Worm (Caenorhabditis elegans): ENCODE results near the gene snt-2.

DNA sequence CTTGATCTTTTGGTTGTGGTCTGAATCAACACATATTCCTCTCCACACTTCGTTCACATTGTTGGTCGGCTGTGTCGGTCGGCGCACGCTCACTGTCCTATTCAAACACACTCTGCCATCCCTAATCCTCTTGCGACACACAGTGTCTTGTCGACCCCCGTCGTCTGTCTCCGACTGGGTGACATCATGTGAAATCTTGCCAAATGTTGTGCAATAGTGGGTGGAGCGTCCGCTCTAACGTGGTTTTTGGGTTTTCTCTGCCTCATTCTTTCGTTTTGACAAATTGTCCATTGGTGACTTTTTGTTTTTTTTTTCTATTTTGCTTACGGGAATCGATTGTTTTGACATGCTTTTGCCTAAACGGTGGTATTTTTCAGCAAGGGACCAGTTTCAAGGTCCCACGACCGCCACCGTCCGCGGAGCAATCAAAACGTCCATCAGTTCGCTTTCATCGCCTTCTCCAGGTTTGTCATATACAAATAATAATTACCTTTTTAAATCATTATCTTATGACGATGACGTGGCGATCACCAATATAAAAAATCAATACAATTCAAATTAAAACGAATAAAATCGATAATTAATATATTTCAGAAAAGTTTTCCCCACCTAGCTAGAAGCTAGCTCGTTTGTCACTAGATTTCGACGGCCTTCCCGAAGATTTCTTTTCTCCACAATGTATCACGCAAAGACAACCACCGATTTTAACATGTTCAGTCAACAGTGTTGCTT is 40.3 kb upstream of the snt-2 start:
- TF ChIP-seq pha-4 (tag; optimal IDR thresholded peaks at IDR 0.05), result no peak
- no peak for TF ChIP-seq nhr-11 (tag; optimal IDR thresholded peaks at IDR 0.05)
- TF ChIP-seq fkh-6 (tag; optimal IDR thresholded peaks at IDR 0.05), result peak; percentile 2
- no peak for TF ChIP-seq lin-11 (tag; optimal IDR thresholded peaks at IDR 0.05)
- peak; percentile 65 for TF ChIP-seq K09A11.1 (tag; optimal IDR thresholded peaks at IDR 0.05; ENCODE audit: insufficient read depth)
- TF ChIP-seq ceh-19 (GFP tag; optimal IDR thresholded peaks at IDR 0.05), result no peak
- no peak for TF ChIP-seq T23F11.4 (GFP tag; optimal IDR thresholded peaks at IDR 0.05)
- TF ChIP-seq ama-1 (optimal IDR thresholded peaks at IDR 0.05), result peak; percentile 56
- TF ChIP-seq fkh-10 (GFP tag; optimal IDR thresholded peaks at IDR 0.05), result peak; percentile 15
